Fruit fly (Drosophila melanogaster) whole organism: Measurements from ENCODE around the gene CG5440.

Experiments
- CG8478 ChIP-seq: fragments of >200 bp; optimal IDR thresholded peaks from 2 replicates; lab custom pipeline; 2018; ENCODE audit warnings: inconsistent platforms
- pan ChIP-seq: fragments of >200 bp; optimal IDR thresholded peaks from 2 replicates; lab custom pipeline; 2017
- psq ChIP-seq: fragments of >200 bp; optimal IDR thresholded peaks from 2 replicates; lab custom pipeline; 2017

- TF ChIP-seq psq (lab: Kevin White, UChicago) (no peak), CG8478 (no peak), pan (lab: Kevin White, UChicago) (no peak)
Observed at dm6 chr2L:1312321-1312720, 21.6 kb upstream of the CG5440 start.
